Worm (Caenorhabditis elegans): ENCODE measurements around the gene srlf-26.

Gene srlf-26

DNA sequence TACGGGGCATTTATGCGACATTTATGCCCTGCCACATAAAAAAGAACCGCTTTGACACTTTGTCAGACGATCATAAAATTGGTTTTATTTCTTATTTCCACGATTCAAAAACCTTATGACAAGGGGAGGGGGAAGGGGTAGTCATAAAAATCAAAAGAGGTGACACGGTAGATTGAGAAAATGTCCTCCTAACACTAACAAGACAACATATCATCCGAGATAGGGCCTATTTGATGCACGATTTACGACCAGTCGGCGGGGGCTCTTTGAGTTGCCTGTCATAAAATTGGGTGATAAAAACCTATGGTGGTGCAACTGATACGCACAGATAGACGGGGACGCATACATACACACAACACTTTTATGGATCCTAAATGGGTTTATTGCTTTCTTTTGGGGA is 29.1 kb downstream of the srlf-26 start (continued):
- TF ChIP-seq snpc-1.2 (GFP tag; IDR thresholded peaks at IDR 0.05) (peak; percentile 68; the same call in 1 of the 2 replicates), php-3 (GFP tag; IDR thresholded peaks at IDR 0.05) (peak; percentile 100), F10B5.3 (tag; optimal IDR thresholded peaks at IDR 0.05) (no peak), lin-1 (GFP tag; IDR thresholded peaks at IDR 0.05) (no peak), lin-15B (tag; optimal IDR thresholded peaks at IDR 0.05) (no peak), sdz-12 (GFP tag; optimal IDR thresholded peaks at IDR 0.05) (no peak), aha-1 (tag) (no peak), unc-130 (GFP tag; optimal IDR thresholded peaks at IDR 0.05) (no peak), dve-1 (tag; optimal IDR thresholded peaks at IDR 0.05; ENCODE audit: insufficient read depth) (peak; percentile 81), F44E2.7 (GFP tag; IDR thresholded peaks at IDR 0.05) (no peak), nhr-48 (tag; optimal IDR thresholded peaks at IDR 0.05) (peak; percentile 58), pqm-1 (tag; optimal IDR thresholded peaks at IDR 0.05) (peak; percentile 71), nhr-11 (tag; optimal IDR thresholded peaks at IDR 0.05) (no peak), fkh-10 (GFP tag; optimal IDR thresholded peaks at IDR 0.05) (no peak), F49E8.2 (tag; optimal IDR thresholded peaks at IDR 0.05; ENCODE audit: borderline replicate concordance) (no peak), hlh-30 (tag; optimal IDR thresholded peaks at IDR 0.05; ENCODE audit: insufficient read depth) (no peak), ztf-7 (tag; optimal IDR thresholded peaks at IDR 0.05) (no peak), unc-62 (GFP tag; optimal IDR thresholded peaks at IDR 0.05 in 1 of 2) (peak in 1 of 2 experiments; percentile 74), unc-62 (tag; optimal IDR thresholded peaks at IDR 0.05) (no peak)

DNA sequence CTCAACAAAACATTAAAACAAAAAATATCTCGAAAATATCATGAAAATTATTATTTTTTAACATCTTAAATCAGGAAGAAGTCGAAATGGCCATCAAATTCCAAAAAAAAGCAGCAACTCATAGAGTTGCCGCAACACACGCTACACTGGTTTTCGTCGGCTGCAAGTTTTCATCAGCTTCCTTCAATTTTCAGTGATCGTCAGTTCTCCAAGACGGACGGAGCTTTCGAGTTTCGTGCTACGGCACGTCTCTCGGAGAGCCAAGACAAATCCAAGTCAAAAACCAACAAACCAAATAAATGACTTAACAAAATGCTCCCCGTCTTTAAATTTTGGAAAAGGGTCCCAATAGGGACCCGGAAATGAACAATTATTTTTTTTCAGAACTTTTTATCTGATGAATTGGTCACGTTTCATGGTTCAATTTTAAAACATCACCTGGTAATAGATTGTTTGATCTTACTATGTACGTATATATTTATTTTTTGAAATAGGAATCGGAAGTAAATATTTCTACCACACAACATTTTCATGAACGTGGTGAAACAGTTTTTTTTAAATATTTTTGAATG is 30.4 kb downstream of the srlf-26 start:
- TF ChIP-seq F49E8.2 (tag; optimal IDR thresholded peaks at IDR 0.05; ENCODE audit: borderline replicate concordance) (peak; percentile 41), snpc-1.2 (GFP tag; IDR thresholded peaks at IDR 0.05) (peak; percentile 98), ztf-7 (tag; optimal IDR thresholded peaks at IDR 0.05) (no peak), fkh-10 (GFP tag; optimal IDR thresholded peaks at IDR 0.05) (no peak), F37D6.2 (tag; optimal IDR thresholded peaks at IDR 0.05) (no peak), nhr-6 (tag; optimal IDR thresholded peaks at IDR 0.05) (no peak), mdl-1 (tag; optimal IDR thresholded peaks at IDR 0.05) (no peak), spr-1 (tag; optimal IDR thresholded peaks at IDR 0.05) (no peak), dmd-9 (GFP tag; IDR thresholded peaks at IDR 0.05) (no peak), zip-2 (tag; optimal IDR thresholded peaks at IDR 0.05) (no peak), nhr-111 (GFP tag; optimal IDR thresholded peaks at IDR 0.05) (no peak), zip-11 (GFP tag; IDR thresholded peaks at IDR 0.05) (no peak)

DNA sequence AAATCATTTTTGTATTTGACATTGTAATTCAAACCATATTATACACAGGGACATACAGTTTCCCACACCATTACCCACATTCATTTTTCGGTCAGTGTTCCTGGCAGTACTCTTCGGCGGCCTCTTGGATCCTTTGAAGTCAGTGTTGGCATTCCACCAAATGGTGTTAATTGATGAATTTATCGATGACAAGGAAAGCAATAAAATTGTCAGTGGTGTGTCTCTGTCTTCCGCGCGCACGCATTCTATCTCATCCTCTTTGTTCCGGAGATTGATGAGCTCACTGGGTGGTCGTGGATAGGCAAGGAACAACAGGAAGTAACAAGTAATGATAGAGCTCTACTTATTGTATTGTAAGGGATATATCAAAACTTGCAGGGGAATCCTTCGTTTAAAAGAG is 31.6 kb downstream of the srlf-26 start:
- no peak for TF ChIP-seq duxl-1 (tag; optimal IDR thresholded peaks at IDR 0.05; ENCODE audit: poor library complexity)
- no peak for TF ChIP-seq snpc-4 (tag; optimal IDR thresholded peaks at IDR 0.05)
- TF ChIP-seq madf-9 (GFP tag; conservative IDR thresholded peaks at IDR 0.05): no peak
- no peak for TF ChIP-seq Y75B8A.6 (GFP tag; IDR thresholded peaks at IDR 0.05)
- no peak for TF ChIP-seq daf-8 (GFP tag; IDR thresholded peaks at IDR 0.05)
- no peak for TF ChIP-seq ceh-28 (tag; optimal IDR thresholded peaks at IDR 0.05)
- TF ChIP-seq pqm-1 (tag; optimal IDR thresholded peaks at IDR 0.05): no peak
- TF ChIP-seq Y5F2A.4 (GFP tag; optimal IDR thresholded peaks at IDR 0.05): no peak
- TF ChIP-seq snpc-1.2 (GFP tag; IDR thresholded peaks at IDR 0.05): no peak
- TF ChIP-seq Y105C5A.15 (GFP tag; IDR thresholded peaks at IDR 0.05): no peak
- TF ChIP-seq lsy-2 (tag; optimal IDR thresholded peaks at IDR 0.05): no peak
- TF ChIP-seq nhr-42 (GFP tag; IDR thresholded peaks at IDR 0.05): no peak
- TF ChIP-seq set-16 (GFP tag; IDR thresholded peaks at IDR 0.05): no peak

Measured in whole organism, L4 larva.